Worm (Caenorhabditis elegans) whole organism, L1 larva: ENCODE data around the gene clec-137.

ENCODE experiments used
- snpc-4 ChIP-seq: fragments of 150-350 bp; optimal IDR thresholded peaks from 2 replicates; lab custom pipeline; 2014; ENCODE audit warnings: missing biosample characterization, missing genetic modification characterization
- ztf-11 ChIP-seq, 2 experiments: sonication (generic microtip); optimal IDR thresholded peaks; 2 replicates each; lab custom pipeline; 2016 to 2017; ENCODE audit warnings: missing genetic modification characterization in 2 of 2, missing biosample characterization in 1 of 2, missing compliant biosample characterization in 1 of 2

DNA sequence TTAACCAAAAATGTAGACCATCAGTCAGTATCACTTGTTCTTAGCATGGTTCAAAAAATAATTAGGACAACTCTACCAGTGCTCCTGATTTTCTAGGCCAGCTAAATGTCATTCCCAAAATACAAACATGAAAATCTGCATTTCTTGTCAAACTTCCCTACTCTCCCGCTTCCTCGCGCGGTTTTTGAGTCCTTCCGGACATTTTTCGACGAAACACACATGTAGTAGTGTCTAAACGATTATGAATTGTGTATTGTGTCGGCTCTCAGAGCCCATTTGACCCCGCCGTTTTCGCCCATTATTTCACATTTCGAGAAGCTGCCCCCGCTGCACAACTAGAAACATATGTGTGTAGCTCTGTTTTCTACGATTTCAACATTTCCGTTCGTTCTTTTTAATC lies 8.7 kb upstream of the clec-137 start, which contains the start of gene F35D11.1:
- TF ChIP-seq snpc-4 (tag; lab: Kevin White, UChicago): no peak
- TF ChIP-seq ztf-11 (tag; optimal IDR thresholded peaks at IDR 0.05; lab: Kevin White, UChicago): no peak
